Fruit fly (Drosophila melanogaster): Measurements from ENCODE around the gene P5cr.

The P5cr gene

dm6 chr3R:19071951-19072350, 43.2 kb downstream of the P5cr start:
- TF ChIP-seq EcR (GFP tag; optimal IDR thresholded peaks at IDR 0.05) (peak; percentile 96), CG13204 (GFP tag; optimal IDR thresholded peaks at IDR 0.05) (no peak)

dm6 chr3R:19073002-19073401, 44.3 kb downstream of the P5cr start:
- TF ChIP-seq CG32121 (GFP tag; IDR thresholded peaks at IDR 0.05) (peak; percentile 92), CG15710 (tag; optimal IDR thresholded peaks at IDR 0.05) (peak; percentile 91), CG4496 (GFP tag; IDR thresholded peaks at IDR 0.05) (peak; percentile 93), CG34367 (tag; optimal IDR thresholded peaks at IDR 0.05) (peak; percentile 87), Ets98B (GFP tag; IDR thresholded peaks at IDR 0.05) (peak; percentile 87), CG12605 (GFP tag; IDR thresholded peaks at IDR 0.05) (peak; percentile 85), CG13204 (GFP tag; optimal IDR thresholded peaks at IDR 0.05) (peak; percentile 90), Pif1A (GFP tag; optimal IDR thresholded peaks at IDR 0.05) (peak; percentile 93), CG14655 (GFP tag; optimal IDR thresholded peaks at IDR 0.05) (peak; percentile 91), CG10348 (GFP tag; IDR thresholded peaks at IDR 0.05) (peak; percentile 61; the same call in 1 of the 2 replicates), D1 (tag; optimal IDR thresholded peaks at IDR 0.05) (peak; percentile 88), Pif1B (GFP tag; optimal IDR thresholded peaks at IDR 0.05) (peak; percentile 88), fd96Ca (GFP tag; IDR thresholded peaks at IDR 0.05) (peak; percentile 81; the same call in 2 of the 3 replicates), CG9948 (tag; optimal IDR thresholded peaks at IDR 0.05) (peak; percentile 90), CG8301 (tag; optimal IDR thresholded peaks at IDR 0.05) (peak; percentile 88), gl (tag; optimal IDR thresholded peaks at IDR 0.05) (peak; percentile 84), rn (GFP tag; IDR thresholded peaks at IDR 0.05) (peak; percentile 60), CG17806 (tag; optimal IDR thresholded peaks at IDR 0.05) (peak; percentile 92), Snoo (tag; optimal IDR thresholded peaks at IDR 0.05) (peak; percentile 60), EcR (GFP tag; optimal IDR thresholded peaks at IDR 0.05) (no peak), CG8159 (tag; optimal IDR thresholded peaks at IDR 0.05) (peak; percentile 94)

- peak; percentile 88 for TF ChIP-seq fd96Ca (GFP tag; IDR thresholded peaks at IDR 0.05)
- TF ChIP-seq CG14655 (GFP tag; optimal IDR thresholded peaks at IDR 0.05): peak; percentile 85
- TF ChIP-seq Pif1A (GFP tag; optimal IDR thresholded peaks at IDR 0.05): peak; percentile 78
- TF ChIP-seq CG17806 (tag; optimal IDR thresholded peaks at IDR 0.05): peak; percentile 68
- TF ChIP-seq Pif1B (GFP tag; optimal IDR thresholded peaks at IDR 0.05): peak; percentile 71
- TF ChIP-seq CG15710 (tag; optimal IDR thresholded peaks at IDR 0.05): peak; percentile 40
- no peak for TF ChIP-seq D1 (tag; optimal IDR thresholded peaks at IDR 0.05)
- TF ChIP-seq gl (tag; optimal IDR thresholded peaks at IDR 0.05): peak; percentile 13
- TF ChIP-seq CG9948 (tag; optimal IDR thresholded peaks at IDR 0.05): peak; percentile 58
- TF ChIP-seq CG4496 (GFP tag; IDR thresholded peaks at IDR 0.05): peak; percentile 91
- peak; percentile 76 for TF ChIP-seq CG8301 (tag; optimal IDR thresholded peaks at IDR 0.05)
- TF ChIP-seq Ets98B (GFP tag; IDR thresholded peaks at IDR 0.05): peak; percentile 79
- peak; percentile 67 for TF ChIP-seq CG12605 (GFP tag; IDR thresholded peaks at IDR 0.05)
- peak; percentile 35 for TF ChIP-seq CG34367 (tag; optimal IDR thresholded peaks at IDR 0.05)
- TF ChIP-seq CG8159 (tag; optimal IDR thresholded peaks at IDR 0.05): peak; percentile 52
- peak; percentile 46; the same call in 1 of the 2 replicates for TF ChIP-seq rn (GFP tag; IDR thresholded peaks at IDR 0.05)
- TF ChIP-seq EcR (GFP tag; optimal IDR thresholded peaks at IDR 0.05): no peak
- peak; percentile 62 for TF ChIP-seq CG32121 (GFP tag; IDR thresholded peaks at IDR 0.05)
- no peak for TF ChIP-seq CG10348 (GFP tag; IDR thresholded peaks at IDR 0.05)
- TF ChIP-seq CG13204 (GFP tag; optimal IDR thresholded peaks at IDR 0.05): no peak
- TF ChIP-seq Snoo (tag; optimal IDR thresholded peaks at IDR 0.05): peak; percentile 7
Observed at dm6 chr3R:19074207-19074606, 45.5 kb downstream of the P5cr start.

- TF ChIP-seq CG15710 (tag; optimal IDR thresholded peaks at IDR 0.05) (peak; percentile 46), CG34367 (tag; optimal IDR thresholded peaks at IDR 0.05) (peak; percentile 7), CG8301 (tag; optimal IDR thresholded peaks at IDR 0.05) (peak; percentile 66), EcR (GFP tag; optimal IDR thresholded peaks at IDR 0.05) (no peak), rn (GFP tag; IDR thresholded peaks at IDR 0.05) (no peak), CG32121 (GFP tag; IDR thresholded peaks at IDR 0.05) (no peak), CG12605 (GFP tag; IDR thresholded peaks at IDR 0.05) (peak; percentile 48; the same call in 1 of the 2 replicates), Snoo (tag; optimal IDR thresholded peaks at IDR 0.05) (no peak), Ets98B (GFP tag; IDR thresholded peaks at IDR 0.05) (peak; percentile 55), Pif1B (GFP tag; optimal IDR thresholded peaks at IDR 0.05) (peak; percentile 39), CG4496 (GFP tag; IDR thresholded peaks at IDR 0.05) (peak; percentile 60; the same call in 2 of the 3 replicates), CG13204 (GFP tag; optimal IDR thresholded peaks at IDR 0.05) (no peak), gl (tag; optimal IDR thresholded peaks at IDR 0.05) (no peak), CG8159 (tag; optimal IDR thresholded peaks at IDR 0.05) (peak; percentile 32), Pif1A (GFP tag; optimal IDR thresholded peaks at IDR 0.05) (peak; percentile 67), CG17806 (tag; optimal IDR thresholded peaks at IDR 0.05) (peak; percentile 59), CG9948 (tag; optimal IDR thresholded peaks at IDR 0.05) (peak; percentile 49), CG14655 (GFP tag; optimal IDR thresholded peaks at IDR 0.05) (peak; percentile 75), fd96Ca (GFP tag; IDR thresholded peaks at IDR 0.05) (peak; percentile 55; the same call in 1 of the 3 replicates)
Observed at dm6 chr3R:19075135-19075534, 46.4 kb downstream of the P5cr start.

- TF ChIP-seq D1 (tag; optimal IDR thresholded peaks at IDR 0.05) (no peak), CG4496 (GFP tag; IDR thresholded peaks at IDR 0.05) (0 out of 3 replicates have a peak, but pooled peaks have one; percentile 7)
Observed at dm6 chr3R:19077856-19078255, 49.1 kb downstream of the P5cr start.

- TF ChIP-seq Pif1B (GFP tag; optimal IDR thresholded peaks at IDR 0.05) (peak; percentile 36), CG4496 (GFP tag; IDR thresholded peaks at IDR 0.05) (no peak), CG15710 (tag; optimal IDR thresholded peaks at IDR 0.05) (peak; percentile 26), CG17806 (tag; optimal IDR thresholded peaks at IDR 0.05) (peak; percentile 69), CG8159 (tag; optimal IDR thresholded peaks at IDR 0.05) (peak; percentile 54), CG14655 (GFP tag; optimal IDR thresholded peaks at IDR 0.05) (peak; percentile 59), gl (tag; optimal IDR thresholded peaks at IDR 0.05) (no peak), Pif1A (GFP tag; optimal IDR thresholded peaks at IDR 0.05) (peak; percentile 36), CG9948 (tag; optimal IDR thresholded peaks at IDR 0.05) (peak; percentile 63), CG34367 (tag; optimal IDR thresholded peaks at IDR 0.05) (peak; percentile 20), Snoo (tag; optimal IDR thresholded peaks at IDR 0.05) (no peak), CG8301 (tag; optimal IDR thresholded peaks at IDR 0.05) (peak; percentile 24)
Observed at dm6 chr3R:19079140-19079539, 50.4 kb downstream of the P5cr start.
